Worm (Caenorhabditis elegans) whole organism, L4 larva: ENCODE data around the gene H14N18.4.

Experiments
- F44E2.7 ChIP-seq: fragments of 200-800 bp; sonication (Bioruptor generic); IDR thresholded peaks from 2 replicates; pipeline ENCODE4 v2.1.2; 2022; ENCODE audit warnings: missing genetic modification characterization, missing compliant biosample characterization
- Y75B8A.6 ChIP-seq: fragments of 200-800 bp; sonication (Bioruptor generic); IDR thresholded peaks from 2 replicates; pipeline ENCODE4 v1.3.6; 2022; ENCODE audit warnings: missing genetic modification reagents, missing genetic modification characterization, missing compliant biosample characterization
- aha-1 ChIP-seq: fragments of 150-350 bp; peaks from one replicate; lab custom pipeline; 2014; ENCODE audit warnings: missing biosample characterization, missing genetic modification characterization
- aly-2 ChIP-seq: sonication (generic microtip); optimal IDR thresholded peaks from 2 replicates; lab custom pipeline; 2018; ENCODE audit warnings: missing biosample characterization, missing genetic modification characterization
- attf-4 ChIP-seq: sonication (generic microtip); optimal IDR thresholded peaks from 3 replicates; lab custom pipeline; 2017; ENCODE audit warnings: missing biosample characterization, missing genetic modification characterization
- ceh-32 ChIP-seq: sonication (generic microtip); optimal IDR thresholded peaks from 2 replicates; lab custom pipeline; 2016; ENCODE audit warnings: mild to moderate bottlenecking, missing genetic modification characterization, missing compliant biosample characterization; ENCODE audit not compliant: poor library complexity
- ctbp-1 ChIP-seq: fragments of 200-800 bp; sonication (Bioruptor generic); IDR thresholded peaks from 2 replicates; pipeline ENCODE4 v1.3.6; 2022; ENCODE audit warnings: missing genetic modification reagents, missing genetic modification characterization, missing compliant biosample characterization
- daf-8 ChIP-seq: fragments of 200-800 bp; sonication (Bioruptor generic); IDR thresholded peaks from 2 replicates; pipeline ENCODE4 v1.3.6; 2022; ENCODE audit warnings: missing genetic modification characterization, missing compliant biosample characterization
- dve-1 ChIP-seq: sonication (generic microtip); optimal IDR thresholded peaks from 2 replicates; lab custom pipeline; 2017; ENCODE audit warnings: antibody characterized with exemption, mild to moderate bottlenecking, missing genetic modification characterization, missing compliant biosample characterization; ENCODE audit not compliant: insufficient read depth
- fos-1 ChIP-seq: fragments of 150-350 bp; optimal IDR thresholded peaks from 2 replicates; lab custom pipeline; 2014; ENCODE audit warnings: missing biosample characterization, missing genetic modification characterization
- hlh-30 ChIP-seq: sonication (generic microtip); optimal IDR thresholded peaks from 2 replicates; lab custom pipeline; 2017; ENCODE audit warnings: antibody characterized with exemption, mild to moderate bottlenecking, missing genetic modification characterization, missing compliant biosample characterization; ENCODE audit not compliant: insufficient read depth
- hmg-1.1 ChIP-seq: fragments of 200-800 bp; sonication (Bioruptor generic); IDR thresholded peaks from 2 replicates; pipeline ENCODE4 v1.3.6; 2022; ENCODE audit warnings: missing genetic modification reagents, missing genetic modification characterization, missing compliant biosample characterization
- jun-1 ChIP-seq: fragments of 150-350 bp; optimal IDR thresholded peaks from 2 replicates; lab custom pipeline; 2014; ENCODE audit warnings: missing biosample characterization, missing genetic modification reagents, missing genetic modification characterization
- lin-29 ChIP-seq: fragments of 200-800 bp; sonication (Bioruptor generic); IDR thresholded peaks from 2 replicates; pipeline ENCODE4 v1.3.6; 2022; ENCODE audit warnings: missing genetic modification reagents, missing genetic modification characterization, missing compliant biosample characterization
- lsy-2 ChIP-seq, 2 experiments: fragments of 150-350 bp in 1 of 2; sonication (generic microtip) in 1 of 2; optimal IDR thresholded peaks; 2 replicates each; lab custom pipeline; 2014 to 2017; ENCODE audit warnings: missing biosample characterization in 2 of 2, missing genetic modification characterization in 2 of 2
- mes-2 ChIP-seq: sonication (generic microtip); optimal IDR thresholded peaks from 2 replicates; lab custom pipeline; 2016; ENCODE audit warnings: missing genotype, mild to moderate bottlenecking, missing genetic modification characterization, missing compliant biosample characterization; ENCODE audit not compliant: poor library complexity, severe bottlenecking
- mxl-3 ChIP-seq: fragments of 200-800 bp; sonication (Bioruptor generic); optimal IDR thresholded peaks from 2 replicates; lab custom pipeline; 2018; ENCODE audit warnings: mild to moderate bottlenecking, missing genetic modification characterization, missing compliant biosample characterization
- nhr-10 ChIP-seq: fragments of 150-350 bp; optimal IDR thresholded peaks from 2 replicates; lab custom pipeline; 2014; ENCODE audit warnings: missing biosample characterization, missing genetic modification characterization
- nhr-11 ChIP-seq: fragments of 150-350 bp; optimal IDR thresholded peaks from 2 replicates; lab custom pipeline; 2014; ENCODE audit warnings: missing biosample characterization, missing genetic modification characterization
- nhr-25 ChIP-seq: sonication (generic microtip); optimal IDR thresholded peaks from 2 replicates; lab custom pipeline; 2017; ENCODE audit warnings: missing genetic modification characterization, mild to moderate bottlenecking, missing compliant biosample characterization, antibody characterized with exemption, moderate library complexity, borderline replicate concordance; ENCODE audit not compliant: insufficient read depth
- nhr-28 ChIP-seq: fragments of 150-350 bp; optimal IDR thresholded peaks from 2 replicates; lab custom pipeline; 2014; ENCODE audit warnings: missing biosample characterization, missing genetic modification characterization
- nhr-76 ChIP-seq: fragments of 150-350 bp; optimal IDR thresholded peaks from 2 replicates; lab custom pipeline; 2014; ENCODE audit warnings: missing biosample characterization, missing genetic modification characterization
- set-16 ChIP-seq: fragments of 200-800 bp; sonication (Bioruptor generic); IDR thresholded peaks from 2 replicates; pipeline ENCODE4 v1.3.6; 2022; ENCODE audit warnings: missing genetic modification reagents, missing genetic modification characterization, missing compliant biosample characterization
- snpc-4 ChIP-seq: fragments of 150-350 bp; optimal IDR thresholded peaks from 2 replicates; lab custom pipeline; 2014; ENCODE audit warnings: missing biosample characterization, missing genetic modification characterization
- spr-1 ChIP-seq: sonication (generic microtip); optimal IDR thresholded peaks from 2 replicates; lab custom pipeline; 2016; ENCODE audit warnings: mild to moderate bottlenecking, missing genetic modification characterization, missing compliant biosample characterization
- tag-97 ChIP-seq: fragments of 200-800 bp; sonication (Bioruptor generic); IDR thresholded peaks from 2 replicates; pipeline ENCODE4 v1.3.6; 2022; ENCODE audit warnings: missing genetic modification characterization, missing compliant biosample characterization
- tra-1 ChIP-seq: fragments of 200-800 bp; sonication (Bioruptor generic); IDR thresholded peaks from 2 replicates; pipeline ENCODE4 v1.3.6; 2022; ENCODE audit warnings: missing genetic modification reagents, missing genetic modification characterization, missing compliant biosample characterization
- unc-62 ChIP-seq, 3 experiments: fragments of 150-350 bp in 1 of 3; sonication (generic microtip); optimal IDR thresholded peaks in 2 of 3; peaks in 1 of 3; 1 replicate in 1 of 3; 2 replicates in 2 of 3; lab custom pipeline; 2014 to 2017; ENCODE audit warnings: missing biosample characterization in 3 of 3, missing genetic modification characterization in 3 of 3, missing genetic modification reagents in 3 of 3, missing genotype in 1 of 3
- zfp-3 ChIP-seq: fragments of 200-800 bp; sonication (Bioruptor generic); conservative IDR thresholded peaks from 2 replicates; pipeline ENCODE4 v1.3.6; 2022; ENCODE audit warnings: missing genetic modification reagents, missing genetic modification characterization, missing compliant biosample characterization
- zip-11 ChIP-seq: fragments of 200-800 bp; sonication (Bioruptor generic); IDR thresholded peaks from 2 replicates; pipeline ENCODE4 v1.3.6; 2022; ENCODE audit warnings: missing genetic modification characterization, missing compliant biosample characterization
- zip-2 ChIP-seq: fragments of 150-350 bp; optimal IDR thresholded peaks from 2 replicates; lab custom pipeline; 2014; ENCODE audit warnings: missing biosample characterization, missing genetic modification characterization

The H14N18.4 gene

ce11 chrV:8944481-8944880, 15.7 kb upstream of the H14N18.4 start:
- TF ChIP-seq F44E2.7 (GFP tag; lab: Robert Waterston, UW), result no peak
- TF ChIP-seq aha-1 (tag; lab: Kevin White, UChicago), result peak; percentile 90

- TF ChIP-seq zip-2 (no peak), tra-1 (GFP tag; lab: Robert Waterston, UW) (no peak), zip-11 (GFP tag; lab: Robert Waterston, UW) (no peak), nhr-76 (tag; lab: Kevin White, UChicago) (no peak), fos-1 (tag; lab: Kevin White, UChicago) (no peak), dve-1 (tag; lab: Kevin White, UChicago) (no peak), hlh-30 (tag; lab: Kevin White, UChicago) (no peak), lsy-2 (tag; optimal IDR thresholded peaks at IDR 0.05; lab: Kevin White, UChicago) (no peak), tag-97 (GFP tag; lab: Robert Waterston, UW) (no peak), hmg-1.1 (GFP tag; lab: Robert Waterston, UW) (no peak), nhr-11 (tag; lab: Kevin White, UChicago) (no peak), lin-29 (no peak), attf-4 (tag; lab: Kevin White, UChicago) (no peak), unc-62 (GFP tag; optimal IDR thresholded peaks at IDR 0.05 in 1 of 2; lab: Kevin White, UChicago) (no peak), unc-62 (tag; optimal IDR thresholded peaks at IDR 0.05; lab: Kevin White, UChicago) (no peak)
- TF ChIP-seq, all 104 proteins: peak for 0
These were observed 15.2 kb upstream of the H14N18.4 start, which contains the start of gene T19A5.3 for ce11 chrV:8943963-8944362. Gene T19A5.3, minus strand, starts transcription at chrV:8944063.

ce11 chrV:8942437-8942978, 13.7 kb upstream of the H14N18.4 start:
- TF ChIP-seq mes-2 (no peak), nhr-10 (tag; lab: Kevin White, UChicago) (no peak), hlh-30 (tag; lab: Kevin White, UChicago) (peak; percentile 71), nhr-28 (tag; lab: Kevin White, UChicago) (no peak), aly-2 (tag; lab: Kevin White, UChicago) (no peak), spr-1 (tag; lab: Kevin White, UChicago) (no peak), nhr-25 (tag; lab: Kevin White, UChicago) (no peak), dve-1 (tag; lab: Kevin White, UChicago) (no peak), daf-8 (no peak), jun-1 (tag; lab: Kevin White, UChicago) (no peak), aha-1 (tag; lab: Kevin White, UChicago) (peak; percentile 22), zfp-3 (GFP tag; lab: Robert Waterston, UW) (no peak), unc-62 (GFP tag; optimal IDR thresholded peaks at IDR 0.05 in 1 of 2; lab: Kevin White, UChicago) (no peak), unc-62 (tag; optimal IDR thresholded peaks at IDR 0.05; lab: Kevin White, UChicago) (no peak), mxl-3 (GFP tag; lab: Kevin White, UChicago) (peak; percentile 7), fos-1 (tag; lab: Kevin White, UChicago) (no peak), lsy-2 (tag; optimal IDR thresholded peaks at IDR 0.05; lab: Kevin White, UChicago) (no peak), Y75B8A.6 (GFP tag; lab: Robert Waterston, UW) (no peak), attf-4 (tag; lab: Kevin White, UChicago) (no peak), ctbp-1 (GFP tag; lab: Robert Waterston, UW) (no peak), F44E2.7 (GFP tag; lab: Robert Waterston, UW) (no peak), ceh-32 (tag; lab: Kevin White, UChicago) (no peak)

- no peak for TF ChIP-seq F44E2.7 (GFP tag; lab: Robert Waterston, UW)
- no peak for TF ChIP-seq snpc-4 (tag; lab: Kevin White, UChicago)
- TF ChIP-seq set-16 (GFP tag; lab: Robert Waterston, UW), result peak; percentile 95
- peak in 1 of 2 experiments; percentile 42 for TF ChIP-seq unc-62 (GFP tag; optimal IDR thresholded peaks at IDR 0.05 in 1 of 2; lab: Kevin White, UChicago)
- TF ChIP-seq unc-62 (tag; optimal IDR thresholded peaks at IDR 0.05; lab: Kevin White, UChicago), result no peak
- TF ChIP-seq, all 104 proteins: peak for 2
These were observed 11.6 kb upstream of the H14N18.4 start for ce11 chrV:8940419-8940818.
